Fruit fly (Drosophila melanogaster) whole organism, embryonic: ENCODE data around the gene NdufA3.

Source experiments
- CG13123 ChIP-seq: fragments of 200-800 bp; sonication (Bioruptor generic); optimal IDR thresholded peaks from 2 replicates; lab custom pipeline; 2016; ENCODE audit warnings: missing biosample characterization, missing genetic modification characterization
- CG3995 ChIP-seq: fragments of 200-800 bp; sonication (Bioruptor generic); optimal IDR thresholded peaks from 3 replicates; lab custom pipeline; 2016; ENCODE audit warnings: missing biosample characterization, missing genetic modification characterization
- CG6175 ChIP-seq: fragments of 200-800 bp; sonication (Bioruptor generic); IDR thresholded peaks from 3 replicates; pipeline ENCODE4 v1.3.6; 2022; ENCODE audit warnings: missing biosample characterization, missing genetic modification characterization
- Chrac-16 ChIP-seq: fragments of 200-800 bp; sonication (Bioruptor generic); optimal IDR thresholded peaks from 3 replicates; lab custom pipeline; 2016; ENCODE audit warnings: missing biosample characterization, missing genetic modification characterization
- Mes4 ChIP-seq: fragments of 200-800 bp; sonication (Bioruptor generic); optimal IDR thresholded peaks from 2 replicates; lab custom pipeline; 2016; ENCODE audit warnings: missing biosample characterization, missing genetic modification characterization
- dati ChIP-seq: fragments of 200-800 bp; sonication (Bioruptor generic); IDR thresholded peaks from 2 replicates; pipeline ENCODE4 v1.3.6; 2022; ENCODE audit warnings: missing biosample characterization, missing genetic modification characterization
- eyg ChIP-seq: fragments of 200-800 bp; sonication (Bioruptor generic); optimal IDR thresholded peaks from 3 replicates; lab custom pipeline; 2016; ENCODE audit warnings: missing biosample characterization, missing genetic modification characterization
- gcm ChIP-seq: fragments of 200-800 bp; sonication (Bioruptor generic); optimal IDR thresholded peaks from 2 replicates; lab custom pipeline; 2019; ENCODE audit warnings: missing biosample characterization, mild to moderate bottlenecking, missing genetic modification characterization, moderate library complexity
- lilli ChIP-seq: fragments of 200-800 bp; sonication (Bioruptor generic); optimal IDR thresholded peaks from 3 replicates; lab custom pipeline; 2016; ENCODE audit warnings: missing biosample characterization, missing genetic modification characterization
- sens-2 ChIP-seq: fragments of 200-800 bp; sonication (Bioruptor generic); IDR thresholded peaks from 2 replicates; pipeline ENCODE4 v1.3.6; 2022; ENCODE audit warnings: missing biosample characterization, missing genetic modification characterization

- no peak for TF ChIP-seq CG13123
- no peak for TF ChIP-seq sens-2 (GFP tag; lab: Robert Waterston, UW)
- TF ChIP-seq gcm (GFP tag; lab: Kevin White, UChicago) = peak; percentile 19
- no peak for TF ChIP-seq CG3995
- TF ChIP-seq dati (GFP tag; lab: Robert Waterston, UW) = no peak
- TF ChIP-seq Mes4 (GFP tag; lab: Kevin White, UChicago) = no peak
- no peak for TF ChIP-seq eyg (GFP tag; lab: Kevin White, UChicago)
- TF ChIP-seq CG6175 (GFP tag; lab: Robert Waterston, UW) = peak; percentile 82
- peak; percentile 40 for TF ChIP-seq Chrac-16 (GFP tag; lab: Kevin White, UChicago)
- peak; percentile 23 for TF ChIP-seq lilli
These were observed 42.2 kb upstream of the NdufA3 start for dm6 chrX:9201866-9202681.
